Worm (Caenorhabditis elegans) whole organism, L3 larva: ENCODE results near the gene H11E01.2.

Experiments
- R02D3.7 ChIP-seq: fragments of 150-350 bp; optimal IDR thresholded peaks from 2 replicates; lab custom pipeline; 2014; ENCODE audit warnings: missing biosample characterization, missing genetic modification characterization
- ama-1 ChIP-seq: fragments of 150-350 bp; optimal IDR thresholded peaks from 2 replicates; lab custom pipeline; 2018
- daf-12 ChIP-seq: fragments of 150-350 bp; optimal IDR thresholded peaks from 2 replicates; lab custom pipeline; 2014; ENCODE audit warnings: missing biosample characterization, missing genetic modification reagents, missing genetic modification characterization
- fkh-10 ChIP-seq: sonication (generic microtip); optimal IDR thresholded peaks from 2 replicates; lab custom pipeline; 2017; ENCODE audit warnings: missing biosample characterization, missing genetic modification reagents, missing genetic modification characterization
- jun-1 ChIP-seq: fragments of 150-350 bp; optimal IDR thresholded peaks from 2 replicates; lab custom pipeline; 2014; ENCODE audit warnings: missing biosample characterization, missing genetic modification reagents, missing genetic modification characterization
- nhr-237 ChIP-seq: fragments of 150-350 bp; optimal IDR thresholded peaks from 2 replicates; lab custom pipeline; 2014; ENCODE audit warnings: missing biosample characterization, missing genetic modification characterization
- pha-4 ChIP-seq: fragments of 150-350 bp; optimal IDR thresholded peaks from 2 replicates; lab custom pipeline; 2014; ENCODE audit warnings: missing biosample characterization, missing genetic modification reagents, missing genetic modification characterization
- tbx-2 ChIP-seq: sonication (generic microtip); optimal IDR thresholded peaks from 2 replicates; lab custom pipeline; 2016; ENCODE audit warnings: mild to moderate bottlenecking, missing genetic modification characterization, missing compliant biosample characterization
- unc-62 ChIP-seq: fragments of 150-350 bp; sonication (generic microtip); optimal IDR thresholded peaks from 4 replicates; lab custom pipeline; 2014; ENCODE audit warnings: missing biosample characterization, missing genetic modification reagents, missing genetic modification characterization

DNA sequence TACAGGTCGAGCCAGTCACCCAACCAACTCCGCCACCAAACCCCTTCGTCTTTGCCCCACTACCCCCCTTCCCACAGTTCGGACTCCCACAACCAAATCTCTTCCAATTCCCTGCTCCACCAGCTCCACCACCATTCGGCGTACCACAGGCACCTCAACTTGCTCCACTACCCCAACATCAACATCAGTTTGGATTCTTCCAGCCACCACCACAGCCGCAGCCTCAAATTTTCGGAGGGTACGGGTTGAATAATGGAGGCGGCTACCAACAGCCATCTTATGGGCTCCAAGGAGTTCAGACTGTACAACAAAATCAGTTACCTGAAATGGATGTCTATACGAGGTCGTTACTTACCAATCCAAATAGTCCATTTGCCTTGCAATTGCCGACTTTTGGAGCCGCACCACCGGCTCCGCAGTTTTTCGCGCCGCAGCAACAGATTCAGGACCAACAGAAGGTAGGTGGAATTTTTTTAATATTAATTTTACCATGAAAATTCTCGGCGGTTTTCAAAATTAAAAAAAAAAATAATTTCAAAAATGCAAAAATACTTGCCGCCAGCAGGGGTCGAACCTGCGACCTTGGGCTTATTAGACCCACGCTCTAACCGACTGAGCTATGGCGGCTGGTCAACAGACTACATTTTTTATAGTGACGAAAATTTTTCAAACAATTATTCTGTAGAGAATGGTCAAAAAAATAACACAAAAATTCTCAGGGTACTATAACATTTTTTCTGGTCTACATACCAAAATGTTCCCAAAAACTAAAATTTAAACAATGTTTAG is 31.5 kb upstream of the H11E01.2 start:
- TF ChIP-seq daf-12 (tag; lab: Kevin White, UChicago) (no peak), R02D3.7 (tag; lab: Kevin White, UChicago) (no peak), tbx-2 (tag; lab: Kevin White, UChicago) (no peak), pha-4 (tag; lab: Kevin White, UChicago) (no peak), unc-62 (GFP tag; lab: Kevin White, UChicago) (no peak), nhr-237 (no peak), jun-1 (tag; lab: Kevin White, UChicago) (no peak), ama-1 (lab: Kevin White, UChicago) (no peak), fkh-10 (GFP tag; lab: Kevin White, UChicago) (no peak)
